Worm (Caenorhabditis elegans): Measurements from ENCODE around the gene tni-1.

The tni-1 gene

DNA sequence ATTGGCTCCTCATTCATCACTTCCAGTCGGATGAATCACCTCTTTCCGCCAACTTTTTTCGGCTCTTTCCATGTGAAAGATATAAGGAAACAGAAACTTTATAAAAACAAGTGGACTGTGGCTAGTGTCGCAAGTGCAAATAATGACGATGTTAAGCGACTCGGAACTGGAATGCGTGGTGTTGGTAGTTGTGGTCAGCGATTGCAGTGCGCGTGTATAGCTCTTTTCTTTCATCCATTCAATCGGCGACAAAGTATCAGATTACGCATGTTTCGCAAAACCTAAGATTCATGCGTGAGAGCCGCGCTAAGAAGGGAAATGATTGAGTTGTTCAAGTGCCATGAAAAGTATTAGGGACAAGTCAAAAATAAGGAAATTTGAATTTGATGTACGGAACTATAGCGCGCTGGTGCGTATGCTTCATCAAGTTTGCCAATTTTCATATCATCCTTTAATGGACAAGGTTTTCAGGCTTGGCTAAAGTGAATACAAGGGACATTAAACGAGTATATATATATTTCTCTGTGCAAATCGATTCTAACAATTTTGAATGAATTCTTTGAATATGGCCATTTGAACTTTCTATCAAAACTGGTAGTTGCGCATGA, 10.6 kb upstream of the tni-1 start:
- TF ChIP-seq ztf-1 (GFP tag; conservative IDR thresholded peaks at IDR 0.05): no peak
- TF ChIP-seq ceh-16 (tag; optimal IDR thresholded peaks at IDR 0.05): no peak
- TF ChIP-seq blmp-1 (tag; optimal IDR thresholded peaks at IDR 0.05; ENCODE audit: insufficient read depth): no peak
- TF ChIP-seq unc-39 (tag; optimal IDR thresholded peaks at IDR 0.05): no peak
- no peak for TF ChIP-seq crh-2 (tag; optimal IDR thresholded peaks at IDR 0.05)
- no peak for TF ChIP-seq gmeb-1 (tag; optimal IDR thresholded peaks at IDR 0.05)
- TF ChIP-seq lin-13 (GFP tag; optimal IDR thresholded peaks at IDR 0.05): no peak
- TF ChIP-seq ZK546.5 (tag; optimal IDR thresholded peaks at IDR 0.05): no peak
- TF ChIP-seq egl-27 (tag; optimal IDR thresholded peaks at IDR 0.05): no peak
- TF ChIP-seq mbf-1 (tag; optimal IDR thresholded peaks at IDR 0.05): no peak
- TF ChIP-seq unc-55 (GFP tag; optimal IDR thresholded peaks at IDR 0.05): no peak
- no peak for TF ChIP-seq nhr-12 (tag; optimal IDR thresholded peaks at IDR 0.05)
- no peak for TF ChIP-seq ztf-4 (tag; optimal IDR thresholded peaks at IDR 0.05)
- no peak for TF ChIP-seq R02D3.7 (tag; optimal IDR thresholded peaks at IDR 0.05)
- no peak for TF ChIP-seq ceh-82 (tag; optimal IDR thresholded peaks at IDR 0.05)
- no peak for TF ChIP-seq nhr-10 (tag; optimal IDR thresholded peaks at IDR 0.05)
- no peak for TF ChIP-seq ztf-11 (tag; optimal IDR thresholded peaks at IDR 0.05)
- no peak for TF ChIP-seq elt-3 (tag; optimal IDR thresholded peaks at IDR 0.05)

DNA sequence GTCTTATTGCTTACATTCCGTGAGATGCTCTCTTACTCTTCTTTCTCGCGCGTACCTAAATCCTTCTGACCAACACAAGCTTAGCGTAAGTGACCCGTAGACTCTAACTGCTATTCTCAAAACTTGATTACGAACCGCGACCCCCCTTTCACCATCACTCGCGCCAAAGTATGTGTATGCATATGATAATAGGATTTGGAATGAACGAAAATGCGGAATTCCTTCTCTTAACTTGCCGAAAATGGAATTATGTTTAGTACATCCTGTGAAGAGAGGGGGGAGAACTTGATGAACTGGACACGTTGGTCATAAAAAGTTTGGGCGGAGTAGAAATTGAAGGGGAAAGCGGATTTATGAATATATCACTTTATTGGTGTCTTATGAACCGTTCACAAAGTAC, 9.6 kb upstream of the tni-1 start:
- TF ChIP-seq sem-4 (tag; optimal IDR thresholded peaks at IDR 0.05): no peak
- TF ChIP-seq lin-13 (GFP tag; optimal IDR thresholded peaks at IDR 0.05): no peak
- TF ChIP-seq mbf-1 (tag; optimal IDR thresholded peaks at IDR 0.05): no peak
- TF ChIP-seq sma-9 (GFP tag; optimal IDR thresholded peaks at IDR 0.05): peak; percentile 6
- TF ChIP-seq sma-9 (tag; optimal IDR thresholded peaks at IDR 0.05): no peak

DNA sequence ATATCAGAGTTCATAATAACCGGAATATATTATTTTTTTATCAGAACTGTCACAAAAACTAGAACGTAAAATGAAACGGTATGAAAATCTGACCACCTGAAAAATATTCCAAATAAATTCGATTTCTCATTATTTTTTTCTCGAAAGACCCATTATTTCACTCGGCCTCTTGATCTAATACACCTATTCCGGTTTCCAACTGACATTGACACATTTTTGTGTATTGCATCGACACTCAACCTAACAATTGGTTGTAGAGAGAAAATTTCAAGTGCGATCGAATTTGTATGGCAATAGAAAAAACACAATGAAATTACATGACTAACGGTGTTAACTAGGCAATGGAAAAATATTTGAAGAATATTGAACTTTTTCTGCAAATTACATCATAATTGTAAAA, 8.6 kb upstream of the tni-1 start:
- TF ChIP-seq nhr-25 (tag; optimal IDR thresholded peaks at IDR 0.05): peak; percentile 39
- no peak for TF ChIP-seq Y55F3AM.14 (GFP tag; optimal IDR thresholded peaks at IDR 0.05)

DNA sequence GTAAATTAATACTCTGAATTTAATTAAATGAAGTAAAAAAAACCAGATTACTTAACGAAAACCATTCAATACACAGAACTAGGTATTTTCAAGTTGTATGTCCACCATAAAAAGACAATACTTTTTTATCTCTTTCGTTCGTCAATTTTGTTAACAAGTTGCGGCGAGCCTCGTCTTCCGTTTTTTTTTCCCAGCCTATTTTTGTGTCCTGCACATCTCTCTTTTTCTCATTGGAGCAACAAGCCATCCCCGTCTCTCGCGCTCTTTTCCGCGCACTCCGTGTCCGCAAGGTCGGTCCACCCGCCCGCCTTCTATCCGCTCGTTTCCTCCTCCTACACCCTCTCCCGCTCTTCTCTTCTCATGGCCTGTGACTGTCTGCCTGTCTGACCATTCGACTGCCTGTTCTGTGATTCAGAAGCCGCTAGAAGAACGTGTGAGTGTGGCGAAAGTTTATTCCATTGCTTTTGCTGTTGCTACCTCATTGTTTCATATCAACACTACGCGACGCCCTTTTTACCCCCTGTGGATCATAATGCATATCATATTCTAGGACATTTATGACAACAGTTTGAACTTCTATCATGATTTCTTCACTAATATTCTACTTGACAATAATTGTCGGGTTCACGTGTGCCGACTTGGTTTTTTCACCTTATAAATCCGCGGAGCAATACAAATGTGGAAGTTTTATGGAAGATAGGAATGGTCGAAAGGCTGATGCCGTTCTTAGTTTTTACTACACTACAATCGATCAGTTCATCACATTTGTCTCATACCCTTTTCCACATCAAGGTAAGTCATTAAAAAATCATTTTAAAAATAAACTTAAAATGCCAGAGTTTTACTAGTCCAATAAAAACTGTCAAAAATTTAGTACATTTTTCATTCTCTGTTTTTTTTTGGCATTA, 7.5 kb upstream of the tni-1 start, which contains the start of the genes F08B12.11 and prmn-1:
Gene F08B12.11, plus strand, starts transcription at position 521 of the 908 bp plus-strand sequence.
Gene prmn-1, plus strand, starts transcription at position 551 of the 908 bp plus-strand sequence.
- TF ChIP-seq egl-27 (tag; optimal IDR thresholded peaks at IDR 0.05) (no peak), unc-62 (GFP tag; optimal IDR thresholded peaks at IDR 0.05) (no peak), mbf-1 (tag; optimal IDR thresholded peaks at IDR 0.05) (no peak), C34F6.9 (tag; optimal IDR thresholded peaks at IDR 0.05) (no peak)

DNA sequence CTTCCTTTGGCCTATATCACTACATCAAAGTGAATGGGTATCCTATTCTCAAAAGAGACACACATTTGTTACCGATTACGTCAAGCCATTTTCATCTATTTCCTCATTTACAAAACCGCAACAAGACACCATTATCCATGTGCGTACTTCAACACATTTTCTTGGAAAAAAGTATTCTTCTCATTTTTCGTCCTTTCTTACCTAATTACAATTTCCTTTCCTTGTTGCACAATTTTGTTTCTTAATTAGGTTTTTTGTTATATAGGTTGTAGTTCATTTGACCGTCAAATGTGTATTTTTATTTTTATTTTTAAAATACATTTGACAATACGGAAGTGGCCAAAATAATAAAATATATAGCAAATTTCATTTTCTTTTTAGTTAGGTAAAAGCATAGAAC, 6.1 kb upstream of the tni-1 start:
- TF ChIP-seq C34F6.9 (tag; optimal IDR thresholded peaks at IDR 0.05): peak; percentile 39
- TF ChIP-seq ceh-16 (tag; optimal IDR thresholded peaks at IDR 0.05): no peak
- peak; percentile 2 for TF ChIP-seq sma-9 (GFP tag; optimal IDR thresholded peaks at IDR 0.05)
- TF ChIP-seq sma-9 (tag; optimal IDR thresholded peaks at IDR 0.05): no peak

DNA sequence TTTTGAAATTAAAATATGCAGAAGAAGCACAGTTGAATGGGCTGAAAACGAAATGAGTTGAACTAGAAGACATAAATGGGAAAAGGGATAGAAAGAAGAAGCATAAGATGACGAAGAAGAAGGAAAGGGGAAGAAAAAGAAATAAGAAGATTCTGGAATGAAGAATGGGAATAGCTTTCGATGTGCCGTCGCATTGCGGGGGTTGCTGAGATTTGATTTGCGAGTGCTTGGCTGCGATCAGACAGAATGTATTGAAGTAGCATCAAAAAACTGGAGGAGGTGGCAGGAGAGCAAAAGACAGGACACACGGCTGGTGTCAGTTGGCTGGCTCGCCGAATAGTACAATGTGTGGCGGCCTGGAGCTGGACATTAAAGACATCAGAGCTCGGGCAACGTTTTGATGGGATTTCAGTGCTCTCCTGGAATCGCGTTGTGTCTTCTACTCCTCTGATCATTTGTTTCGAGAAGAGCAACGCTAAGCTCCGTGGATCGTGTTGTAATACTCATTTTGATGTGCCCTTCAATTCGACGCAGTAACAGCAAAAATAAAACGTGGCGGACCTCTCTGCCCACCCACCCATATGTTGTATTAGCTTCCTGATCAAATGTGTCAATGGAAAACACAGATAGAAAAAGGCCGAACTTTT, 2.0 kb upstream of the tni-1 start:
- TF ChIP-seq sma-3 (GFP tag; optimal IDR thresholded peaks at IDR 0.05) (no peak), aly-2 (tag; optimal IDR thresholded peaks at IDR 0.05) (no peak), F13H6.1 (tag; optimal IDR thresholded peaks at IDR 0.05) (peak; percentile 89), nhr-23 (tag; optimal IDR thresholded peaks at IDR 0.05) (no peak), Y55F3AM.14 (GFP tag; optimal IDR thresholded peaks at IDR 0.05) (no peak), nhr-25 (tag; optimal IDR thresholded peaks at IDR 0.05) (no peak), sma-9 (GFP tag; optimal IDR thresholded peaks at IDR 0.05) (peak; percentile 60), sma-9 (tag; optimal IDR thresholded peaks at IDR 0.05) (no peak), unc-39 (tag; optimal IDR thresholded peaks at IDR 0.05) (no peak), nhr-129 (tag; optimal IDR thresholded peaks at IDR 0.05) (peak; percentile 57), lsy-2 (tag; optimal IDR thresholded peaks at IDR 0.05) (peak in 1 of 2 experiments; percentile 3), dmd-4 (tag; optimal IDR thresholded peaks at IDR 0.05) (no peak), elt-1 (tag; optimal IDR thresholded peaks at IDR 0.05) (no peak), nhr-77 (tag; optimal IDR thresholded peaks at IDR 0.05) (no peak), sem-4 (tag; optimal IDR thresholded peaks at IDR 0.05) (peak; percentile 4), mdl-1 (tag; optimal IDR thresholded peaks at IDR 0.05) (no peak), mab-5 (tag; optimal IDR thresholded peaks at IDR 0.05) (no peak), C34F6.9 (tag; optimal IDR thresholded peaks at IDR 0.05) (no peak)
